Fruit fly (Drosophila melanogaster): Measurements from ENCODE around the gene CG11373.
A peak's percentile ranks its signal among the peaks of the same experiment; 100 is the strongest.

Gene CG11373

dm6 chr3R:6007123-6008000, 46.6 kb upstream of the CG11373 start (continued):
- TF ChIP-seq stwl (tag; optimal IDR thresholded peaks at IDR 0.05) (peak; percentile 8), vvl (GFP tag; IDR thresholded peaks at IDR 0.05) (peak; percentile 42), fd3F (GFP tag; optimal IDR thresholded peaks at IDR 0.05) (no peak), CG11456 (GFP tag; IDR thresholded peaks at IDR 0.05) (no peak), E2f1 (GFP tag; IDR thresholded peaks at IDR 0.05) (no peak), en (GFP tag; optimal IDR thresholded peaks at IDR 0.05) (no peak), CG13287 (GFP tag; IDR thresholded peaks at IDR 0.05; ENCODE audit: partially characterized antibody) (peak; percentile 40; the same call in 1 of the 2 replicates), CG1792 (GFP tag; optimal IDR thresholded peaks at IDR 0.05) (no peak), CG14965 (GFP tag; optimal IDR thresholded peaks at IDR 0.05; ENCODE audit: borderline replicate concordance) (no peak), Pdp1 (GFP tag; optimal IDR thresholded peaks at IDR 0.05) (peak in 1 of 2 experiments; percentile 69), CG10431 (GFP tag; optimal IDR thresholded peaks at IDR 0.05) (no peak), MESR4 (GFP tag; optimal IDR thresholded peaks at IDR 0.05) (no peak), z (GFP tag; IDR thresholded peaks at IDR 0.05) (0 out of 3 replicates have a peak, but pooled peaks have one; percentile 9), Ets97D (GFP tag; optimal IDR thresholded peaks at IDR 0.05) (no peak), Dip3 (GFP tag; optimal IDR thresholded peaks at IDR 0.05) (no peak), HmgD (GFP tag; optimal IDR thresholded peaks at IDR 0.05) (peak; percentile 55), Bteb2 (GFP tag; optimal IDR thresholded peaks at IDR 0.05) (peak; percentile 36), CG6854 (GFP tag; optimal IDR thresholded peaks at IDR 0.05) (no peak), abd-A (tag; optimal IDR thresholded peaks at IDR 0.05) (peak; percentile 97), sug (tag; optimal IDR thresholded peaks at IDR 0.05) (peak; percentile 50), crol (GFP tag; IDR thresholded peaks at IDR 0.05) (no peak), CG16779 (GFP tag; IDR thresholded peaks at IDR 0.05) (no peak), Deaf1 (tag; optimal IDR thresholded peaks at IDR 0.05) (peak; percentile 62), CG4854 (GFP tag; optimal IDR thresholded peaks at IDR 0.05) (no peak), pfk (GFP tag; optimal IDR thresholded peaks at IDR 0.05) (no peak), CG34224 (GFP tag; IDR thresholded peaks at IDR 0.05; ENCODE audit: partially characterized antibody) (peak; percentile 49; the same call in 2 of the 3 replicates), insv (GFP tag; optimal IDR thresholded peaks at IDR 0.05) (no peak), CTCF (GFP tag; optimal IDR thresholded peaks at IDR 0.05) (no peak), emc (GFP tag; optimal IDR thresholded peaks at IDR 0.05) (no peak), her (GFP tag; optimal IDR thresholded peaks at IDR 0.05) (peak; percentile 26), Camta (GFP tag; optimal IDR thresholded peaks at IDR 0.05) (no peak), CG10543 (GFP tag; optimal IDR thresholded peaks at IDR 0.05) (peak; percentile 83), peb (GFP tag; IDR thresholded peaks at IDR 0.05) (no peak), CG3838 (GFP tag; optimal IDR thresholded peaks at IDR 0.05) (no peak), chinmo (GFP tag; IDR thresholded peaks at IDR 0.05; ENCODE audit: partially characterized antibody) (peak; percentile 76; the same call in 1 of the 4 replicates), lilli (GFP tag; optimal IDR thresholded peaks at IDR 0.05) (peak; percentile 47), CG7963 (GFP tag; IDR thresholded peaks at IDR 0.05; ENCODE audit: partially characterized antibody) (no peak), CG18476 (GFP tag; optimal IDR thresholded peaks at IDR 0.05) (no peak), sens-2 (GFP tag; IDR thresholded peaks at IDR 0.05) (no peak), Hr39 (optimal IDR thresholded peaks at IDR 0.05) (no peak), ERR (GFP tag; optimal IDR thresholded peaks at IDR 0.05) (no peak), CG1529 (GFP tag; optimal IDR thresholded peaks at IDR 0.05) (no peak), CG4707 (GFP tag; optimal IDR thresholded peaks at IDR 0.05) (no peak), CHES-1-like (GFP tag; optimal IDR thresholded peaks at IDR 0.05) (peak; percentile 9), CG8290 (GFP tag; optimal IDR thresholded peaks at IDR 0.05) (no peak), CG8290 (tag; optimal IDR thresholded peaks at IDR 0.05) (peak in 1 of 2 experiments; percentile 73), CG17359 (tag; optimal IDR thresholded peaks at IDR 0.05) (peak; percentile 65), CG15601 (tag; optimal IDR thresholded peaks at IDR 0.05) (no peak), CG14441 (GFP tag; IDR thresholded peaks at IDR 0.05) (no peak), repo (GFP tag; optimal IDR thresholded peaks at IDR 0.05) (no peak)

Measured in whole organism, embryonic.